Worm (Caenorhabditis elegans) whole organism, young adult: ENCODE results near the gene srab-11.

Source experiments
- B0336.3 ChIP-seq: fragments of 200-800 bp; sonication (Bioruptor generic); IDR thresholded peaks from 2 replicates; pipeline ENCODE4 v1.3.6; 2022; ENCODE audit warnings: missing genetic modification characterization, missing compliant biosample characterization
- C06A6.2 ChIP-seq: fragments of 200-800 bp; sonication (Bioruptor generic); conservative IDR thresholded peaks from 2 replicates; pipeline ENCODE4 v1.3.6; 2022; ENCODE audit warnings: missing genetic modification characterization, missing compliant biosample characterization
- C17E4.6 ChIP-seq: fragments of 200-800 bp; sonication (Bioruptor generic); IDR thresholded peaks from 2 replicates; pipeline ENCODE4 v1.3.6; 2022; ENCODE audit warnings: missing genetic modification reagents, missing genetic modification characterization, missing compliant biosample characterization
- D2030.7 ChIP-seq: fragments of 200-800 bp; sonication (Bioruptor generic); IDR thresholded peaks from 2 replicates; pipeline ENCODE4 v1.3.6; 2022; ENCODE audit warnings: missing genetic modification reagents, missing genetic modification characterization, missing compliant biosample characterization
- F22D6.2 ChIP-seq: sonication (generic microtip); optimal IDR thresholded peaks from 2 replicates; lab custom pipeline; 2016; ENCODE audit warnings: mild to moderate bottlenecking, missing genetic modification characterization, missing compliant biosample characterization
- F37B4.10 ChIP-seq: fragments of 200-800 bp; sonication (Bioruptor generic); IDR thresholded peaks from 2 replicates; pipeline ENCODE4 v1.3.6; 2022; ENCODE audit warnings: missing genetic modification characterization, missing compliant biosample characterization
- T07F8.4 ChIP-seq: sonication (generic microtip); optimal IDR thresholded peaks from 2 replicates; lab custom pipeline; 2016; ENCODE audit warnings: mild to moderate bottlenecking, missing genetic modification characterization, moderate library complexity, missing compliant biosample characterization
- Y79H2A.3 ChIP-seq: fragments of 200-800 bp; sonication (Bioruptor generic); conservative IDR thresholded peaks from 2 replicates; pipeline ENCODE4 v1.3.6; 2022; ENCODE audit warnings: missing genetic modification reagents, missing genetic modification characterization, missing compliant biosample characterization
- ZK185.1 ChIP-seq: sonication (generic microtip); optimal IDR thresholded peaks from 2 replicates; lab custom pipeline; 2016; ENCODE audit warnings: mild to moderate bottlenecking, missing genetic modification characterization, missing compliant biosample characterization; ENCODE audit not compliant: poor library complexity, severe bottlenecking
- ama-1 ChIP-seq, 3 experiments: fragments of 150-350 bp in 1 of 3; sonication (generic microtip) in 2 of 3; optimal IDR thresholded peaks; 2 replicates each; lab custom pipeline; 2014 to 2018; ENCODE audit warnings: missing biosample characterization in 2 of 3, missing genetic modification characterization in 2 of 3, missing genetic modification reagents in 2 of 3
- aptf-3 ChIP-seq: fragments of 200-800 bp; sonication (Bioruptor generic); IDR thresholded peaks from 2 replicates; pipeline ENCODE4 v1.3.6; 2022; ENCODE audit warnings: missing genetic modification characterization, missing compliant biosample characterization
- atf-7 ChIP-seq: sonication (generic microtip); optimal IDR thresholded peaks from 2 replicates; lab custom pipeline; 2017; ENCODE audit warnings: mild to moderate bottlenecking, missing genetic modification characterization, missing compliant biosample characterization
- attf-6 ChIP-seq: fragments of 200-800 bp; sonication (Bioruptor generic); IDR thresholded peaks from 2 replicates; pipeline ENCODE4 v1.3.6; 2022; ENCODE audit warnings: missing genetic modification reagents, missing genetic modification characterization, missing compliant biosample characterization
- ceh-27 ChIP-seq: fragments of 200-800 bp; sonication (Bioruptor generic); optimal IDR thresholded peaks from 2 replicates; lab custom pipeline; 2018; ENCODE audit warnings: mild to moderate bottlenecking, missing genetic modification characterization, moderate library complexity, missing compliant biosample characterization
- ceh-40 ChIP-seq: fragments of 200-800 bp; sonication (Bioruptor generic); IDR thresholded peaks from 2 replicates; pipeline ENCODE4 v1.3.6; 2022; ENCODE audit warnings: missing genetic modification characterization, missing compliant biosample characterization
- ceh-91 ChIP-seq: fragments of 200-800 bp; sonication (Bioruptor generic); IDR thresholded peaks from 2 replicates; pipeline ENCODE4 v1.3.6; 2022; ENCODE audit warnings: missing genetic modification reagents, missing genetic modification characterization, missing compliant biosample characterization
- chd-7 ChIP-seq: sonication (generic microtip); optimal IDR thresholded peaks from 2 replicates; lab custom pipeline; 2016; ENCODE audit warnings: mild to moderate bottlenecking, missing genetic modification characterization, moderate library complexity, missing compliant biosample characterization
- dpff-1 ChIP-seq: sonication (generic microtip); optimal IDR thresholded peaks from 2 replicates; lab custom pipeline; 2017; ENCODE audit warnings: mild to moderate bottlenecking, missing genetic modification characterization, missing compliant biosample characterization
- egl-18 ChIP-seq: fragments of 200-800 bp; sonication (Bioruptor generic); IDR thresholded peaks from 2 replicates; pipeline ENCODE4 v1.3.6; 2022; ENCODE audit warnings: missing genetic modification reagents, missing genetic modification characterization, missing compliant biosample characterization
- ekl-4 ChIP-seq: fragments of 200-800 bp; sonication (Bioruptor generic); IDR thresholded peaks from 2 replicates; pipeline ENCODE4 v1.3.6; 2022; ENCODE audit warnings: missing genetic modification reagents, missing genetic modification characterization, missing compliant biosample characterization
- fkh-3 ChIP-seq: sonication (generic microtip); optimal IDR thresholded peaks from 2 replicates; lab custom pipeline; 2016; ENCODE audit warnings: mild to moderate bottlenecking, missing genetic modification characterization, missing compliant biosample characterization
- hlh-26 ChIP-seq: fragments of 200-800 bp; sonication (Bioruptor generic); conservative IDR thresholded peaks from 2 replicates; pipeline ENCODE4 v1.3.6; 2022; ENCODE audit warnings: missing genetic modification reagents, missing genetic modification characterization, missing compliant biosample characterization
- hmg-1.2 ChIP-seq: fragments of 200-800 bp; sonication (Bioruptor generic); IDR thresholded peaks from 2 replicates; pipeline ENCODE4 v1.3.6; 2022; ENCODE audit warnings: missing genetic modification reagents, missing genetic modification characterization, missing compliant biosample characterization
- hrde-1 ChIP-seq: sonication (generic microtip); optimal IDR thresholded peaks from 2 replicates; lab custom pipeline; 2016; ENCODE audit warnings: missing genetic modification characterization, mild to moderate bottlenecking, missing compliant biosample characterization, moderate library complexity, missing genotype, missing genetic modification reagents, borderline replicate concordance
- lin-26 ChIP-seq: fragments of 200-800 bp; sonication (Bioruptor generic); IDR thresholded peaks from 2 replicates; pipeline ENCODE4 v1.3.6; 2022; ENCODE audit warnings: missing genetic modification reagents, missing genetic modification characterization, missing compliant biosample characterization
- lin-35 ChIP-seq, 3 experiments: fragments of 150-350 bp in 2 of 3; sonication (generic microtip) in 1 of 3; optimal IDR thresholded peaks; 2 replicates each; lab custom pipeline; 2014 to 2018; ENCODE audit warnings: missing biosample characterization in 3 of 3, missing genetic modification characterization in 3 of 3, missing genetic modification reagents in 3 of 3
- lin-54 ChIP-seq: fragments of 200-800 bp; sonication (Bioruptor generic); optimal IDR thresholded peaks from 2 replicates; lab custom pipeline; 2018; ENCODE audit warnings: mild to moderate bottlenecking, missing genetic modification characterization, missing compliant biosample characterization
- mel-28 ChIP-seq: sonication (generic microtip); optimal IDR thresholded peaks from 2 replicates; lab custom pipeline; 2016; ENCODE audit warnings: borderline replicate concordance, mild to moderate bottlenecking, missing genetic modification characterization, missing compliant biosample characterization
- nfyb-1 ChIP-seq: fragments of 200-800 bp; sonication (Bioruptor generic); IDR thresholded peaks from 2 replicates; pipeline ENCODE4 v1.3.6; 2022; ENCODE audit warnings: missing genetic modification reagents, missing genetic modification characterization, missing compliant biosample characterization
- nhr-179 ChIP-seq: sonication (generic microtip); optimal IDR thresholded peaks from 2 replicates; lab custom pipeline; 2016; ENCODE audit warnings: mild to moderate bottlenecking, missing genetic modification characterization, missing compliant biosample characterization
- nhr-27 ChIP-seq: fragments of 200-800 bp; sonication (Bioruptor generic); optimal IDR thresholded peaks from 2 replicates; lab custom pipeline; 2018; ENCODE audit warnings: mild to moderate bottlenecking, missing genetic modification characterization, moderate library complexity, missing compliant biosample characterization
- nhr-80 ChIP-seq: sonication (generic microtip); optimal IDR thresholded peaks from 2 replicates; lab custom pipeline; 2016; ENCODE audit warnings: missing genetic modification characterization, missing compliant biosample characterization
- nhr-90 ChIP-seq: sonication (generic microtip); optimal IDR thresholded peaks from 2 replicates; lab custom pipeline; 2016; ENCODE audit warnings: missing genotype, mild to moderate bottlenecking, missing genetic modification characterization, missing compliant biosample characterization
- sdz-38 ChIP-seq: sonication (generic microtip); optimal IDR thresholded peaks from 2 replicates; lab custom pipeline; 2016; ENCODE audit warnings: missing genotype, missing genetic modification characterization, missing compliant biosample characterization
- sea-2 ChIP-seq: fragments of 200-800 bp; sonication (Bioruptor generic); IDR thresholded peaks from 2 replicates; pipeline ENCODE4 v1.3.6; 2022; ENCODE audit warnings: missing genetic modification characterization, missing compliant biosample characterization
- snpc-1.1 ChIP-seq: sonication (generic microtip); optimal IDR thresholded peaks from 2 replicates; lab custom pipeline; 2017; ENCODE audit warnings: missing genetic modification characterization, mild to moderate bottlenecking, missing compliant biosample characterization, antibody characterized with exemption, moderate library complexity, missing genotype, missing genetic modification reagents; ENCODE audit not compliant: insufficient read depth
- snpc-3.4 ChIP-seq: sonication (generic microtip); optimal IDR thresholded peaks from 2 replicates; lab custom pipeline; 2017; ENCODE audit warnings: missing genetic modification characterization, mild to moderate bottlenecking, missing compliant biosample characterization, antibody characterized with exemption, moderate library complexity, missing genotype, missing genetic modification reagents
- snpc-4 ChIP-seq, 5 experiments: fragments of 150-350 bp in 1 of 5; sonication (generic microtip) in 4 of 5; optimal IDR thresholded peaks; 2 replicates each; lab custom pipeline; 2014 to 2018; ENCODE audit warnings: missing genetic modification characterization in 5 of 5, missing biosample characterization in 3 of 5, antibody characterized with exemption in 2 of 5, mild to moderate bottlenecking in 2 of 5, missing compliant biosample characterization in 2 of 5, missing genotype in 2 of 5, moderate library complexity in 2 of 5, missing genetic modification reagents in 1 of 5
- tlf-1 ChIP-seq: fragments of 200-800 bp; sonication (Bioruptor generic); optimal IDR thresholded peaks from 2 replicates; lab custom pipeline; 2018; ENCODE audit warnings: mild to moderate bottlenecking, missing genetic modification characterization, missing compliant biosample characterization
- zfh-2 ChIP-seq: fragments of 200-800 bp; sonication (Bioruptor generic); conservative IDR thresholded peaks from 2 replicates; pipeline ENCODE4 v1.3.6; 2022; ENCODE audit warnings: missing genetic modification reagents, missing genetic modification characterization, missing compliant biosample characterization
- ztf-22 ChIP-seq: fragments of 200-800 bp; sonication (Bioruptor generic); optimal IDR thresholded peaks from 2 replicates; lab custom pipeline; 2018; ENCODE audit warnings: mild to moderate bottlenecking, missing genetic modification characterization, moderate library complexity, missing compliant biosample characterization
- ztf-26 ChIP-seq: sonication (generic microtip); optimal IDR thresholded peaks from 2 replicates; lab custom pipeline; 2017; ENCODE audit warnings: missing genetic modification characterization, missing compliant biosample characterization

Gene srab-11

ce11 chrV:3176161-3176560 is 29.3 kb upstream of the srab-11 start, which contains the start of gene srab-8:
TSS of gene srab-8 (plus strand) at chrV:3176461.
- no peak for TF ChIP-seq chd-7 (tag; lab: Kevin White, UChicago)
- no peak for TF ChIP-seq hlh-26 (GFP tag; lab: Robert Waterston, UW)
- no peak for TF ChIP-seq mel-28 (tag; lab: Kevin White, UChicago)
- TF ChIP-seq B0336.3 (GFP tag; lab: Robert Waterston, UW) = no peak
- no peak for TF ChIP-seq snpc-4 (GFP tag; optimal IDR thresholded peaks at IDR 0.05; lab: Kevin White, UChicago)
- no peak for TF ChIP-seq snpc-4 (tag; optimal IDR thresholded peaks at IDR 0.05; lab: Kevin White, UChicago)
- no peak for TF ChIP-seq nhr-27
- TF ChIP-seq ceh-27 (GFP tag; lab: Kevin White, UChicago) = no peak
- TF ChIP-seq dpff-1 (tag; lab: Kevin White, UChicago) = no peak
- TF ChIP-seq sdz-38 (tag; lab: Kevin White, UChicago) = no peak
- TF ChIP-seq tlf-1 (GFP tag; lab: Kevin White, UChicago) = no peak
- no peak for TF ChIP-seq snpc-1.1 (tag; lab: Kevin White, UChicago)
- no peak for TF ChIP-seq sea-2 (GFP tag; lab: Robert Waterston, UW)

ce11 chrV:3171625-3172024 is 24.8 kb upstream of the srab-11 start:
- no peak for TF ChIP-seq aptf-3 (GFP tag; lab: Robert Waterston, UW)
- no peak for TF ChIP-seq zfh-2 (GFP tag; lab: Robert Waterston, UW)
- TF ChIP-seq C06A6.2 (GFP tag; lab: Robert Waterston, UW) = no peak
- no peak for TF ChIP-seq D2030.7 (GFP tag; lab: Robert Waterston, UW)
- no peak for TF ChIP-seq ama-1 (optimal IDR thresholded peaks at IDR 0.05; lab: Kevin White, UChicago)
- no peak for TF ChIP-seq ama-1 (GFP tag; optimal IDR thresholded peaks at IDR 0.05; lab: Kevin White, UChicago)
- no peak for TF ChIP-seq hrde-1 (tag; lab: Kevin White, UChicago)
- TF ChIP-seq ceh-40 (GFP tag; lab: Robert Waterston, UW) = no peak
- TF ChIP-seq hmg-1.2 (GFP tag; lab: Robert Waterston, UW) = no peak
- no peak for TF ChIP-seq ceh-91 (GFP tag; lab: Robert Waterston, UW)
- TF ChIP-seq F37B4.10 (GFP tag; lab: Robert Waterston, UW) = no peak
- no peak for TF ChIP-seq nhr-90 (tag; lab: Kevin White, UChicago)
- TF ChIP-seq atf-7 (tag; lab: Kevin White, UChicago) = no peak
- TF ChIP-seq ztf-22 (GFP tag; lab: Kevin White, UChicago) = no peak
- no peak for TF ChIP-seq C17E4.6 (GFP tag; lab: Robert Waterston, UW)
- no peak for TF ChIP-seq lin-26 (GFP tag; lab: Robert Waterston, UW)

ce11 chrV:3169838-3170237 is 23.0 kb upstream of the srab-11 start, which contains the start of gene srbc-6:
TSS of gene srbc-6 (plus strand) at chrV:3170138.
- no peak for TF ChIP-seq snpc-3.4 (tag; lab: Kevin White, UChicago)
- TF ChIP-seq T07F8.4 (tag; lab: Kevin White, UChicago) = no peak
- no peak for TF ChIP-seq nfyb-1 (GFP tag; lab: Robert Waterston, UW)
- TF ChIP-seq lin-35 (GFP tag; optimal IDR thresholded peaks at IDR 0.05; lab: Kevin White, UChicago) = no peak
- TF ChIP-seq ZK185.1 = no peak
- TF ChIP-seq fkh-3 (tag; lab: Kevin White, UChicago) = no peak
- no peak for TF ChIP-seq egl-18
- TF ChIP-seq dpff-1 (tag; lab: Kevin White, UChicago) = no peak
- TF ChIP-seq sdz-38 (tag; lab: Kevin White, UChicago) = no peak
- no peak for TF ChIP-seq nhr-80 (tag; lab: Kevin White, UChicago)
- TF ChIP-seq aptf-3 (GFP tag; lab: Robert Waterston, UW) = no peak
- TF ChIP-seq ama-1 (optimal IDR thresholded peaks at IDR 0.05; lab: Kevin White, UChicago) = no peak
- no peak for TF ChIP-seq ama-1 (GFP tag; optimal IDR thresholded peaks at IDR 0.05; lab: Kevin White, UChicago)
- no peak for TF ChIP-seq F22D6.2 (tag; lab: Kevin White, UChicago)
- TF ChIP-seq nhr-179 (tag; lab: Kevin White, UChicago) = no peak
- no peak for TF ChIP-seq attf-6 (GFP tag; lab: Robert Waterston, UW)
- TF ChIP-seq ekl-4 (GFP tag; lab: Robert Waterston, UW) = no peak
- TF ChIP-seq sea-2 (GFP tag; lab: Robert Waterston, UW) = no peak
- no peak for TF ChIP-seq Y79H2A.3 (GFP tag; lab: Robert Waterston, UW)
- TF ChIP-seq lin-54 (GFP tag; lab: Kevin White, UChicago) = no peak
- no peak for TF ChIP-seq ztf-26 (tag; lab: Kevin White, UChicago)
